Worm (Caenorhabditis elegans) whole organism, L4 larva: ENCODE results near the gene F49C5.3.

ENCODE experiments used
- T20F7.1 ChIP-seq: fragments of 200-800 bp; sonication (Bioruptor generic); optimal IDR thresholded peaks from 2 replicates; lab custom pipeline; 2018; ENCODE audit warnings: mild to moderate bottlenecking, missing genetic modification characterization, missing compliant biosample characterization
- zag-1 ChIP-seq: fragments of 150-350 bp; optimal IDR thresholded peaks from 2 replicates; lab custom pipeline; 2014; ENCODE audit warnings: missing biosample characterization, missing genetic modification characterization

ce11 chrII:12565851-12566250, 29.5 kb downstream of the F49C5.3 start, which contains the start of gene F49C5.7:
- TF ChIP-seq zag-1 (tag; lab: Kevin White, UChicago), result no peak
- no peak for TF ChIP-seq T20F7.1 (GFP tag; lab: Kevin White, UChicago)
